Fruit fly (Drosophila melanogaster) whole organism, pupa: ENCODE results near the gene Delta.
A peak's percentile ranks its signal among the peaks of the same experiment; 100 is the strongest.

Experiments used
- CG12605 ChIP-seq: fragments of 200-800 bp; sonication (Bioruptor generic); IDR thresholded peaks from 2 replicates; pipeline ENCODE4 v1.3.6; 2022; ENCODE audit warnings: missing biosample characterization, missing genetic modification characterization
- CG13204 ChIP-seq: fragments of 200-800 bp; sonication (Bioruptor generic); optimal IDR thresholded peaks from 2 replicates; lab custom pipeline; 2018; ENCODE audit warnings: missing biosample characterization, mild to moderate bottlenecking, missing genetic modification characterization, moderate library complexity
- CG14655 ChIP-seq: fragments of 200-800 bp; sonication (Bioruptor generic); optimal IDR thresholded peaks from 3 replicates; lab custom pipeline; 2017; ENCODE audit warnings: mild to moderate bottlenecking, missing biosample characterization, missing genetic modification reagents, missing genetic modification characterization
- CG34367 ChIP-seq: fragments of 200-800 bp; sonication (Bioruptor generic); optimal IDR thresholded peaks from 2 replicates; lab custom pipeline; 2018; ENCODE audit warnings: missing biosample characterization, mild to moderate bottlenecking, missing genetic modification characterization
- CG9948 ChIP-seq: fragments of 200-800 bp; sonication (Bioruptor generic); optimal IDR thresholded peaks from 2 replicates; lab custom pipeline; 2018; ENCODE audit warnings: missing biosample characterization, mild to moderate bottlenecking, missing genetic modification characterization, moderate library complexity
- Pif1A ChIP-seq: fragments of 200-800 bp; sonication (Bioruptor generic); optimal IDR thresholded peaks from 3 replicates; lab custom pipeline; 2016; ENCODE audit warnings: missing biosample characterization, missing genetic modification characterization
- Pif1B ChIP-seq: fragments of 200-800 bp; sonication (Bioruptor generic); optimal IDR thresholded peaks from 3 replicates; lab custom pipeline; 2016; ENCODE audit warnings: missing biosample characterization, missing genetic modification characterization
- gl ChIP-seq: fragments of 200-800 bp; sonication (Bioruptor generic); optimal IDR thresholded peaks from 2 replicates; lab custom pipeline; 2018; ENCODE audit warnings: missing biosample characterization, mild to moderate bottlenecking, missing genetic modification characterization

DNA sequence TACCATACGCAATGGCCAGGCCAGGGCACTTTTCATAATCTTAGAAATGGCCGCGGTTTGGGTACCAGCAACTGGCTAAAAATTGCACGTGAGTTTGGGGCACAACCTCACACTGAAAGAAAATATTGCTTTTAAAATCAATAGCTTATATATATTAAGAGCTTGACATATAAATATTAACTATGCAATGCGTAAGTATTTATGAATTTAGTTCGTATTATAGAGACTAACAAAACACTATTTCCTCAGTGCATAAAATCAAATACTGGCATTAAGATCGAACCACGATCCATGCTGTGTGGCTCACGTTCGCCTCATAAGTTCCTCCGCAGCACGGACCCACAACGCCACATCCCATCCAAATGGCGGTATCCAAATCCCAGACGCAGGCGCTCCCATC, 42.5 kb downstream of the Delta start:
- TF ChIP-seq CG9948 (tag; lab: Kevin White, UChicago) (peak; percentile 57), CG13204 (no peak), CG34367 (tag; lab: Kevin White, UChicago) (peak; percentile 24), Pif1B (GFP tag; lab: Kevin White, UChicago) (peak; percentile 57), CG12605 (peak; percentile 60), CG14655 (GFP tag; lab: Kevin White, UChicago) (peak; percentile 42), gl (tag; lab: Kevin White, UChicago) (peak; percentile 24), Pif1A (GFP tag; lab: Kevin White, UChicago) (peak; percentile 62)
